Fruit fly (Drosophila melanogaster): ENCODE measurements around the gene 5-HT2A.
A peak's percentile ranks its signal among the peaks of the same experiment; 100 is the strongest.

The 5-HT2A gene

dm6 chr3R:4601887-4602531 lies 10.7 kb upstream of the 5-HT2A start (continued):
- TF ChIP-seq CG7745 (tag; optimal IDR thresholded peaks at IDR 0.05) = no peak
- no peak for TF ChIP-seq CG16779 (GFP tag; IDR thresholded peaks at IDR 0.05)
- TF ChIP-seq Mes4 (GFP tag; optimal IDR thresholded peaks at IDR 0.05) = no peak
- peak; percentile 82 for TF ChIP-seq ac (GFP tag; optimal IDR thresholded peaks at IDR 0.05)
- TF ChIP-seq D (optimal IDR thresholded peaks at IDR 0.05) = no peak
- peak; percentile 31 for TF ChIP-seq D (GFP tag; optimal IDR thresholded peaks at IDR 0.05)
- TF ChIP-seq CG18599 (GFP tag; optimal IDR thresholded peaks at IDR 0.05) = peak; percentile 38
- peak; percentile 71 for TF ChIP-seq D19B (GFP tag; optimal IDR thresholded peaks at IDR 0.05)
- peak; percentile 79; the same call in 1 of the 3 replicates for TF ChIP-seq CG2199 (GFP tag; IDR thresholded peaks at IDR 0.05)

- TF ChIP-seq stwl (tag; optimal IDR thresholded peaks at IDR 0.05) = no peak
- TF ChIP-seq Med (GFP tag) = peak; percentile 53
- TF ChIP-seq sens (GFP tag) = peak; percentile 53
- peak; percentile 57; the same call in 1 of the 2 replicates for TF ChIP-seq CG7372 (GFP tag; IDR thresholded peaks at IDR 0.05)
- TF ChIP-seq D19A (tag; optimal IDR thresholded peaks at IDR 0.05) = peak; percentile 55
- peak; percentile 45 for TF ChIP-seq Ets65A (GFP tag)
- no peak for TF ChIP-seq Chrac-16 (GFP tag; optimal IDR thresholded peaks at IDR 0.05)
These were observed 3.5 kb downstream of the 5-HT2A start for dm6 chr3R:4616130-4616529.

DNA sequence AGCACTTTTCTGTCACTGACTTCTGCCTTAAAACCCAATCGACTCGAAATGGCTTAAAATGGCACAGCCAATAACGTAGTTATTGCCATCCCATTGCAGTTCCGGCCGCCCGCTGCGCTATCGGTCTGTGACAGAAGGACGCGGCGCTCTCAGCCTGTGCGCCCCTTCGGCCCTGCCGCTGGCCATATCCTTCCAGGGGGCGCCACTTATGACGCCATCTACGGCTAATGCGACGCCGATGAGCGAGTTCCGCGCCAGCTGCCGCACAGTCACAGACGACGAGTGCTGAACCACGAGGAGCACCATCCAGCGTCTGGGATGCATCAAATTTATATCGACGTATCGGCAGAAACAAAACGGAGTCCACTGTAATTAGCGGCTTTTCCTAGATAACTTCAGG lies 20.0 kb downstream of the 5-HT2A start:
- TF ChIP-seq CG4707 (GFP tag; optimal IDR thresholded peaks at IDR 0.05) (no peak), croc (GFP tag; conservative IDR thresholded peaks at IDR 0.05) (no peak), hth (optimal IDR thresholded peaks at IDR 0.05) (no peak), CG6689 (GFP tag; IDR thresholded peaks at IDR 0.05) (no peak), so (GFP tag; IDR thresholded peaks at IDR 0.05) (no peak), Fer1 (GFP tag; optimal IDR thresholded peaks at IDR 0.05) (no peak), zen (tag; optimal IDR thresholded peaks at IDR 0.05) (peak; percentile 57), CG12659 (GFP tag; optimal IDR thresholded peaks at IDR 0.05) (no peak), rib (GFP tag; IDR thresholded peaks at IDR 0.05) (no peak), Lhr (GFP tag; optimal IDR thresholded peaks at IDR 0.05) (no peak), C15 (GFP tag; IDR thresholded peaks at IDR 0.05) (0 out of 3 replicates have a peak, but pooled peaks have one; percentile 6), CG2199 (GFP tag; IDR thresholded peaks at IDR 0.05) (0 out of 3 replicates have a peak, but pooled peaks have one; percentile 34), CTCF (GFP tag; optimal IDR thresholded peaks at IDR 0.05) (peak; percentile 84), E2f2 (GFP tag; IDR thresholded peaks at IDR 0.05) (no peak)

DNA sequence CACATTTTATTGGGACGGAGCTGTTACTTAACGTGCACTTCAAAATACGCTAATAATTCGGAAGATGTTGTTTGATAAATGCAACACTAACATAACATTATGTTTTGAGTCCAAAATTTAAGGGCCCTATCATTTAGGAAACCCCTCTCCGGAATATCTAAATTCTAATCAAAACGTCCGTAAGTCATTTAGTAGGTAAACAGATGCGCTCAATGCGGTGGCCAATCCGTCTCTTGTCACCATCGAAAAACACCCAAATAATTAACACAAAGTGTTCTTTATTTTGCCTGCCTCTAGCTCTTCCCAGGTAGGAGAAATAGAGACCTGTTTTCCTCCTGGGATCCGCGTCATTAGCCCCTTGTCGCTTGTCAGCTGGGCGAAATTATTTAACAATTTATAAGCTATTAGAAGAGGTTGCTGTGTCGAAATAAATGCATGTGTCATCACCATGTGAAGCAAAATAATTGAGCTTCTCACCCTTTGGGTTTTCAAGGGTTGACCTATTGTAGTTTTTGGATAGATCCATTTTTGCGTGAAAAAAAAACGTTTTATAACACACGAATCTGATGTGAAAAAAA lies 21.8 kb downstream of the 5-HT2A start:
- no peak for TF ChIP-seq slbo (GFP tag; IDR thresholded peaks at IDR 0.05)
- 0 out of 3 replicates have a peak, but pooled peaks have one; percentile 13 for TF ChIP-seq CG6791 (GFP tag; IDR thresholded peaks at IDR 0.05; ENCODE audit: partially characterized antibody)
- peak in 1 of 2 experiments; percentile 63 for TF ChIP-seq tll (GFP tag; optimal IDR thresholded peaks at IDR 0.05)
- TF ChIP-seq CG16813 (GFP tag; IDR thresholded peaks at IDR 0.05; ENCODE audit: partially characterized antibody) = no peak
- peak; percentile 93 for TF ChIP-seq zen (tag; optimal IDR thresholded peaks at IDR 0.05)
- TF ChIP-seq Neu2 (GFP tag; optimal IDR thresholded peaks at IDR 0.05; ENCODE audit: borderline replicate concordance) = peak; percentile 81
- no peak for TF ChIP-seq mirr (GFP tag; optimal IDR thresholded peaks at IDR 0.05)
